Worm (Caenorhabditis elegans) whole organism, midembryonic: ENCODE results near the gene C49H3.4.

ENCODE experiments used
- flt-1 ChIP-seq: fragments of 200-800 bp; sonication (Bioruptor generic); IDR thresholded peaks from 2 replicates; pipeline ENCODE4 v1.3.6; 2022; ENCODE audit warnings: missing genetic modification characterization, missing compliant biosample characterization
- med-1 ChIP-seq: sonication (generic microtip); optimal IDR thresholded peaks from 2 replicates; lab custom pipeline; 2017; ENCODE audit warnings: missing genetic modification characterization, mild to moderate bottlenecking, missing compliant biosample characterization, antibody characterized with exemption, missing genetic modification reagents; ENCODE audit not compliant: insufficient read depth
- ref-1 ChIP-seq: fragments of 200-800 bp; sonication (Bioruptor generic); conservative IDR thresholded peaks from 2 replicates; pipeline ENCODE4 v1.3.6; 2022; ENCODE audit warnings: missing genetic modification reagents, missing genetic modification characterization, missing compliant biosample characterization
- ztf-23 ChIP-seq: fragments of 200-800 bp; sonication (Bioruptor generic); IDR thresholded peaks from 2 replicates; pipeline ENCODE4 v1.3.6; 2022; ENCODE audit warnings: missing genetic modification reagents, missing genetic modification characterization, missing compliant biosample characterization

ce11 chrIV:7920126-7920525 lies 5.0 kb downstream of the C49H3.4 start, which contains the start of gene C49H3.16:
- TF ChIP-seq flt-1 (GFP tag; lab: Robert Waterston, UW) (no peak), med-1 (GFP tag; lab: Kevin White, UChicago) (no peak), ztf-23 (no peak), ref-1 (no peak)
